Worm (Caenorhabditis elegans) whole organism, early embryonic: ENCODE data around the gene C23G10.1.

ENCODE experiments used
- ama-1 ChIP-seq: fragments of 150-350 bp; optimal IDR thresholded peaks from 2 replicates; lab custom pipeline; 2014
- tbx-11 ChIP-seq: fragments of 200-800 bp; sonication (Bioruptor generic); IDR thresholded peaks from 2 replicates; pipeline ENCODE4 v1.3.6; 2022; ENCODE audit warnings: missing genetic modification characterization, missing compliant biosample characterization
- tbx-37 ChIP-seq: fragments of 200-800 bp; sonication (Bioruptor generic); conservative IDR thresholded peaks from 2 replicates; pipeline ENCODE4 v1.3.6; 2022; ENCODE audit warnings: missing genetic modification reagents, missing genetic modification characterization, missing compliant biosample characterization

DNA sequence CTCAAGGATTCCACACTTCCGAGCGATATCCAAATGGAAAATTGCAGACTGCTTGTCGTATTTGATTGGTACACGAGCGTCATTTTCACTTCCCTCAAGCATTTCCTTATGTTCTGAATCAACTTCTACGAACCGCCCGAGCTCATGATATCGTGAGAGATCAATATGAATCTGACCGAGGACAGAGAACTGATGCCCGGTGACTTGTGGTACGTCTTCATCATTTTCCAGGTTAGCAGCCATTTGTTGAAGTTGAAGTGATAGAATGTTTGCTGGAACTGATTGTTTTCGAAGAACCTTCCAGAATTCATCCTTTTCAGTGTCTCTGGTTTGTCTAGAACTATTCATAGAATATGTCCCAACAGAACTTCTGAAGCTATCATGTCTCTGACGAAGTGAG lies 42.5 kb upstream of the C23G10.1 start:
- TF ChIP-seq ama-1 (no peak), tbx-11 (GFP tag; lab: Robert Waterston, UW) (no peak), tbx-37 (GFP tag; lab: Robert Waterston, UW) (no peak)
